Fruit fly (Drosophila melanogaster) whole organism, embryonic: ENCODE results near the gene Rok.

Source experiments
- Adf1 ChIP-seq: fragments of 200-800 bp; sonication (Bioruptor generic); IDR thresholded peaks from 2 replicates; pipeline ENCODE4 v1.3.6; 2022; ENCODE audit warnings: missing biosample characterization, missing genetic modification characterization
- Blimp-1 ChIP-seq: fragments of 200-800 bp; sonication (Bioruptor generic); optimal IDR thresholded peaks from 3 replicates; lab custom pipeline; 2018; ENCODE audit warnings: missing biosample characterization, missing genetic modification characterization, mild to moderate bottlenecking, moderate library complexity, missing genetic modification reagents
- CG12299 ChIP-seq: fragments of 200-800 bp; sonication (Bioruptor generic); optimal IDR thresholded peaks from 2 replicates; lab custom pipeline; 2018; ENCODE audit warnings: missing biosample characterization, mild to moderate bottlenecking, missing genetic modification characterization
- CG12744 ChIP-seq: fragments of 200-800 bp; sonication (Bioruptor generic); optimal IDR thresholded peaks from 2 replicates; lab custom pipeline; 2016; ENCODE audit warnings: missing biosample characterization, missing genetic modification characterization
- CG13287 ChIP-seq: fragments of 200-800 bp; sonication (Bioruptor generic); IDR thresholded peaks from 2 replicates; pipeline ENCODE4 v1.3.6; 2022; ENCODE audit warnings: missing biosample characterization, missing genetic modification characterization; ENCODE audit not compliant: partially characterized antibody
- CG13424 ChIP-seq: fragments of 200-800 bp; sonication (Bioruptor generic); optimal IDR thresholded peaks from 2 replicates; lab custom pipeline; 2019; ENCODE audit warnings: missing biosample characterization, mild to moderate bottlenecking, missing genetic modification characterization, moderate library complexity
- CG15479 ChIP-seq: fragments of 200-800 bp; sonication (Bioruptor generic); optimal IDR thresholded peaks from 3 replicates; lab custom pipeline; 2019; ENCODE audit warnings: missing biosample characterization, mild to moderate bottlenecking, missing genetic modification characterization, moderate library complexity
- CG17612 ChIP-seq: fragments of 200-800 bp; sonication (Bioruptor generic); IDR thresholded peaks from 2 replicates; pipeline ENCODE4 v1.3.6; 2022; ENCODE audit warnings: missing biosample characterization, missing genetic modification characterization
- CG30020 ChIP-seq: fragments of 200-800 bp; optimal IDR thresholded peaks from 2 replicates; lab custom pipeline; 2019; ENCODE audit warnings: missing biosample characterization, mild to moderate bottlenecking, missing genetic modification characterization, moderate library complexity
- CG3065 ChIP-seq: fragments of 200-800 bp; sonication (Bioruptor generic); optimal IDR thresholded peaks from 2 replicates; lab custom pipeline; 2016; ENCODE audit warnings: missing biosample characterization, missing genetic modification characterization
- CG31224 ChIP-seq: fragments of 200-800 bp; sonication (Bioruptor generic); IDR thresholded peaks from 2 replicates; pipeline ENCODE4 v1.3.6; 2022; ENCODE audit warnings: missing biosample characterization, missing genetic modification characterization
- CG33213 ChIP-seq: fragments of 200-800 bp; sonication (Bioruptor generic); optimal IDR thresholded peaks from 3 replicates; lab custom pipeline; 2016; ENCODE audit warnings: missing biosample characterization, missing genetic modification characterization
- CG33557 ChIP-seq: fragments of 200-800 bp; sonication (Bioruptor generic); optimal IDR thresholded peaks from 2 replicates; lab custom pipeline; 2019; ENCODE audit warnings: missing biosample characterization, mild to moderate bottlenecking, missing genetic modification characterization, moderate library complexity
- CG34224 ChIP-seq: fragments of 200-800 bp; sonication (Bioruptor generic); IDR thresholded peaks from 3 replicates; pipeline ENCODE4 v1.3.6; 2022; ENCODE audit warnings: missing biosample characterization, missing genetic modification characterization; ENCODE audit not compliant: partially characterized antibody
- CG4404 ChIP-seq: fragments of 200-800 bp; sonication (Bioruptor generic); IDR thresholded peaks from 2 replicates; pipeline ENCODE4 v1.3.6; 2022; ENCODE audit warnings: missing biosample characterization, missing genetic modification characterization
- CG5953 ChIP-seq: fragments of 200-800 bp; sonication (Bioruptor generic); IDR thresholded peaks from 2 replicates; pipeline ENCODE4 v1.3.6; 2022; ENCODE audit warnings: missing biosample characterization, missing genetic modification characterization
- CG6683 ChIP-seq: fragments of 200-800 bp; sonication (Bioruptor generic); optimal IDR thresholded peaks from 2 replicates; lab custom pipeline; 2017; ENCODE audit warnings: missing biosample characterization, mild to moderate bottlenecking, missing genetic modification characterization, missing genetic modification reagents
- CG8290 ChIP-seq, 3 experiments: fragments of 200-800 bp; sonication (Bioruptor generic); optimal IDR thresholded peaks; 2 replicates each; lab custom pipeline; 2016 to 2019; ENCODE audit warnings: missing biosample characterization in 3 of 3, missing genetic modification characterization in 3 of 3, mild to moderate bottlenecking in 2 of 3, moderate library complexity in 1 of 3
- HHEX ChIP-seq: fragments of 200-800 bp; sonication (Bioruptor generic); optimal IDR thresholded peaks from 3 replicates; lab custom pipeline; 2017; ENCODE audit warnings: missing biosample characterization, mild to moderate bottlenecking, missing genetic modification characterization, missing genetic modification reagents
- HLHmδ ChIP-seq: fragments of 200-800 bp; sonication (Bioruptor generic); optimal IDR thresholded peaks from 2 replicates; lab custom pipeline; 2018; ENCODE audit warnings: missing biosample characterization, mild to moderate bottlenecking, missing genetic modification characterization, moderate library complexity
- Jarid2 ChIP-seq: fragments of 200-800 bp; sonication (Bioruptor generic); optimal IDR thresholded peaks from 3 replicates; lab custom pipeline; 2017; ENCODE audit warnings: mild to moderate bottlenecking, missing biosample characterization, missing genetic modification reagents, missing genetic modification characterization
- MBD-R2 ChIP-seq: fragments of 200-800 bp; sonication (Bioruptor generic); IDR thresholded peaks from 2 replicates; pipeline ENCODE4 v1.3.6; 2022; ENCODE audit warnings: missing biosample characterization, missing genetic modification characterization
- Mrtf ChIP-seq: fragments of 200-800 bp; sonication (Bioruptor generic); IDR thresholded peaks from 3 replicates; pipeline ENCODE4 v1.3.6; 2022; ENCODE audit warnings: missing biosample characterization, missing genetic modification characterization
- Myb ChIP-seq: fragments of 200-800 bp; sonication (Bioruptor generic); optimal IDR thresholded peaks from 2 replicates; lab custom pipeline; 2016; ENCODE audit warnings: missing biosample characterization, missing genetic modification characterization
- NC2β ChIP-seq: fragments of 200-800 bp; sonication (Bioruptor generic); optimal IDR thresholded peaks from 2 replicates; lab custom pipeline; 2016; ENCODE audit warnings: missing biosample characterization, missing genetic modification characterization
- Pdp1 ChIP-seq, 2 experiments: fragments of 200-800 bp; sonication (Bioruptor generic); optimal IDR thresholded peaks; 3 replicates each; lab custom pipeline; 2016; ENCODE audit warnings: missing biosample characterization in 2 of 2, missing genetic modification characterization in 2 of 2, mild to moderate bottlenecking in 1 of 2, moderate library complexity in 1 of 2
- Ravus ChIP-seq: fragments of 200-800 bp; sonication (Bioruptor generic); IDR thresholded peaks from 2 replicates; pipeline ENCODE4 v1.3.6; 2022; ENCODE audit warnings: missing biosample characterization, missing genetic modification characterization
- Side ChIP-seq: fragments of 200-800 bp; sonication (Bioruptor generic); optimal IDR thresholded peaks from 2 replicates; lab custom pipeline; 2016; ENCODE audit warnings: missing biosample characterization, missing genetic modification characterization
- Tbp ChIP-seq: fragments of >200 bp; optimal IDR thresholded peaks from 2 replicates; lab custom pipeline; 2018; ENCODE audit warnings: missing biosample characterization, missing genetic modification characterization
- Xbp1 ChIP-seq: fragments of 200-800 bp; sonication (Bioruptor generic); optimal IDR thresholded peaks from 3 replicates; lab custom pipeline; 2016; ENCODE audit warnings: missing biosample characterization, mild to moderate bottlenecking, missing genetic modification characterization
- abd-A ChIP-seq: fragments of 200-800 bp; sonication (Bioruptor generic); optimal IDR thresholded peaks from 3 replicates; lab custom pipeline; 2019; ENCODE audit warnings: missing biosample characterization, mild to moderate bottlenecking, missing genetic modification characterization, moderate library complexity
- chinmo ChIP-seq: fragments of 200-800 bp; sonication (Bioruptor generic); IDR thresholded peaks from 4 replicates; pipeline ENCODE4 v1.3.6; 2022; ENCODE audit warnings: missing biosample characterization, missing genetic modification characterization; ENCODE audit not compliant: partially characterized antibody
- dmrt11E ChIP-seq: fragments of 200-800 bp; sonication (Bioruptor generic); optimal IDR thresholded peaks from 3 replicates; lab custom pipeline; 2018; ENCODE audit warnings: missing biosample characterization, mild to moderate bottlenecking, missing genetic modification characterization, moderate library complexity
- jigr1 ChIP-seq: fragments of 200-800 bp; sonication (Bioruptor generic); IDR thresholded peaks from 3 replicates; pipeline ENCODE4 v1.3.6; 2022; ENCODE audit warnings: missing biosample characterization, missing genetic modification characterization
- nom ChIP-seq: fragments of 200-800 bp; sonication (Bioruptor generic); optimal IDR thresholded peaks from 2 replicates; lab custom pipeline; 2017; ENCODE audit warnings: missing biosample characterization, missing genetic modification characterization, mild to moderate bottlenecking, moderate library complexity, missing genetic modification reagents
- pan ChIP-seq, 4 experiments: fragments of >200 bp in 3 of 4; fragments of 200-800 bp in 1 of 4; sonication (Bioruptor generic) in 1 of 4; optimal IDR thresholded peaks in 3 of 4; IDR thresholded peaks in 1 of 4; 2 replicates each; pipeline versions ENCODE4 v1.3.6 to Lab custom; 2017 to 2022; ENCODE audit warnings: missing biosample characterization in 2 of 4, missing genetic modification characterization in 2 of 4, mixed read lengths in 1 of 4
- peb ChIP-seq: fragments of 200-800 bp; sonication (Bioruptor generic); IDR thresholded peaks from 2 replicates; pipeline ENCODE4 v1.3.6; 2022; ENCODE audit warnings: missing biosample characterization, missing genetic modification characterization
- pfk ChIP-seq: fragments of 200-800 bp; sonication (Bioruptor generic); optimal IDR thresholded peaks from 2 replicates; lab custom pipeline; 2018; ENCODE audit warnings: missing biosample characterization, mild to moderate bottlenecking, missing genetic modification characterization, moderate library complexity
- rib ChIP-seq: fragments of 200-800 bp; sonication (Bioruptor generic); IDR thresholded peaks from 2 replicates; pipeline ENCODE4 v1.3.6; 2022; ENCODE audit warnings: missing biosample characterization, missing genetic modification characterization
- sna ChIP-seq: fragments of 200-800 bp; sonication (Bioruptor generic); IDR thresholded peaks from 2 replicates; pipeline ENCODE4 v1.3.6; 2022; ENCODE audit warnings: missing biosample characterization, missing genetic modification characterization; ENCODE audit not compliant: partially characterized antibody
- tin ChIP-seq: fragments of 200-800 bp; sonication (Bioruptor generic); optimal IDR thresholded peaks from 3 replicates; lab custom pipeline; 2016; ENCODE audit warnings: missing biosample characterization, missing genetic modification characterization
- tna ChIP-seq: fragments of 200-800 bp; sonication (Bioruptor generic); IDR thresholded peaks from 2 replicates; pipeline ENCODE4 v1.3.6; 2022; ENCODE audit warnings: missing biosample characterization, missing genetic modification characterization; ENCODE audit not compliant: partially characterized antibody
- vvl ChIP-seq: fragments of 200-800 bp; sonication (Bioruptor generic); IDR thresholded peaks from 2 replicates; pipeline ENCODE4 v1.3.6; 2022; ENCODE audit warnings: missing biosample characterization, missing genetic modification characterization
- zfh2 ChIP-seq: fragments of 200-800 bp; sonication (Bioruptor generic); optimal IDR thresholded peaks from 2 replicates; lab custom pipeline; 2016; ENCODE audit warnings: missing biosample characterization, missing genetic modification characterization

Gene Rok

dm6 chrX:16621462-16621861 lies 15.8 kb downstream of the Rok start, which contains the start of gene CG9782 (continued):
- TF ChIP-seq CG34224 (GFP tag; lab: Robert Waterston, UW) (no peak), pan (optimal IDR thresholded peaks at IDR 0.05; lab: Kevin White, UChicago) (no peak), pan (GFP tag; optimal IDR thresholded peaks at IDR 0.05 in 1 of 2, IDR thresholded peaks at IDR 0.05 in 1 of 2) (no peak), CG30020 (no peak), MBD-R2 (GFP tag; lab: Robert Waterston, UW) (0 out of 2 replicates have a peak, but pooled peaks have one; percentile 10), CG8290 (GFP tag; optimal IDR thresholded peaks at IDR 0.05; lab: Kevin White, UChicago) (no peak), CG8290 (tag; optimal IDR thresholded peaks at IDR 0.05; lab: Kevin White, UChicago) (no peak), Adf1 (GFP tag; lab: Robert Waterston, UW) (peak; percentile 81), pfk (GFP tag; lab: Kevin White, UChicago) (no peak), CG5953 (GFP tag; lab: Robert Waterston, UW) (no peak), CG13287 (GFP tag; lab: Robert Waterston, UW) (peak; percentile 18; the same call in 1 of the 2 replicates), rib (no peak), CG33557 (GFP tag; lab: Kevin White, UChicago) (no peak), CG6683 (no peak), dmrt11E (tag; lab: Kevin White, UChicago) (no peak), CG4404 (GFP tag; lab: Robert Waterston, UW) (no peak), CG12744 (GFP tag; lab: Kevin White, UChicago) (no peak), vvl (no peak; the same call in 1 of the 2 replicates), Ravus (GFP tag; lab: Robert Waterston, UW) (no peak), Side (no peak), tna (GFP tag; lab: Robert Waterston, UW) (no peak), Jarid2 (GFP tag; lab: Kevin White, UChicago) (no peak), zfh2 (no peak), CG33213 (GFP tag; lab: Kevin White, UChicago) (no peak), Xbp1 (GFP tag; lab: Kevin White, UChicago) (no peak), jigr1 (no peak), CG13424 (no peak), HHEX (GFP tag; lab: Kevin White, UChicago) (no peak), Mrtf (GFP tag; lab: Robert Waterston, UW) (no peak), Myb (no peak), Tbp (no peak), HLHmδ (GFP tag; lab: Kevin White, UChicago) (no peak), CG17612 (GFP tag; lab: Robert Waterston, UW) (no peak), CG31224 (GFP tag; lab: Robert Waterston, UW) (no peak), tin (GFP tag; lab: Kevin White, UChicago) (no peak), abd-A (peak; percentile 19), CG3065 (GFP tag; lab: Kevin White, UChicago) (no peak), sna (GFP tag; lab: Robert Waterston, UW) (no peak), CG12299 (tag; lab: Kevin White, UChicago) (no peak), NC2β (GFP tag; lab: Kevin White, UChicago) (no peak), peb (GFP tag; lab: Robert Waterston, UW) (no peak)

dm6 chrX:16618724-16619123 lies 18.5 kb downstream of the Rok start:
- TF ChIP-seq chinmo (0 out of 4 replicates have a peak, but pooled peaks have one; percentile 51), Blimp-1 (GFP tag; lab: Kevin White, UChicago) (peak; percentile 5), CG15479 (GFP tag; lab: Kevin White, UChicago) (no peak), Pdp1 (GFP tag; optimal IDR thresholded peaks at IDR 0.05; lab: Kevin White, UChicago) (peak in 1 of 2 experiments; percentile 53), nom (GFP tag; lab: Kevin White, UChicago) (peak; percentile 48)
